Worm (Caenorhabditis elegans) whole organism, L1 larva: ENCODE results near the gene F55C12.4.

Experiments used
- ceh-82 ChIP-seq, 3 experiments: fragments of 150-350 bp in 1 of 3; sonication (generic microtip) in 2 of 3; optimal IDR thresholded peaks; 2 replicates each; lab custom pipeline; 2014 to 2017; ENCODE audit warnings: missing biosample characterization in 3 of 3, missing genetic modification characterization in 3 of 3
- snpc-4 ChIP-seq: fragments of 150-350 bp; optimal IDR thresholded peaks from 2 replicates; lab custom pipeline; 2014; ENCODE audit warnings: missing biosample characterization, missing genetic modification characterization
- unc-130 ChIP-seq: fragments of 150-350 bp; optimal IDR thresholded peaks from 2 replicates; lab custom pipeline; 2017; ENCODE audit warnings: missing biosample characterization, missing genetic modification characterization, inconsistent platforms
- unc-30 ChIP-seq: sonication (generic microtip); optimal IDR thresholded peaks from 2 replicates; lab custom pipeline; 2017; ENCODE audit warnings: missing biosample characterization, missing genetic modification characterization

- TF ChIP-seq unc-130 (no peak), snpc-4 (tag; lab: Kevin White, UChicago) (no peak), unc-30 (tag; lab: Kevin White, UChicago) (no peak), ceh-82 (tag; optimal IDR thresholded peaks at IDR 0.05; lab: Kevin White, UChicago) (no peak)
Observed at ce11 chrII:5885966-5886621, 27.9 kb upstream of the F55C12.4 start.
